Worm (Caenorhabditis elegans) whole organism, mixed stage, embryonic: ENCODE results near the gene hphd-1.

Source experiments
- M03D4.4 ChIP-seq: sonication (generic microtip); optimal IDR thresholded peaks from 2 replicates; lab custom pipeline; 2017; ENCODE audit warnings: mild to moderate bottlenecking, missing genetic modification characterization, missing compliant biosample characterization
- blmp-1 ChIP-seq: fragments of 150-350 bp; optimal IDR thresholded peaks from 2 replicates; lab custom pipeline; 2014; ENCODE audit warnings: missing biosample characterization, missing genetic modification characterization
- elt-3 ChIP-seq: fragments of 150-350 bp; optimal IDR thresholded peaks from 2 replicates; lab custom pipeline; 2014; ENCODE audit warnings: missing biosample characterization, missing genetic modification characterization
- lin-13 ChIP-seq: fragments of 150-350 bp; optimal IDR thresholded peaks from 2 replicates; lab custom pipeline; 2014; ENCODE audit warnings: missing biosample characterization, missing genetic modification characterization
- nhr-2 ChIP-seq: fragments of 150-350 bp; optimal IDR thresholded peaks from 2 replicates; lab custom pipeline; 2014; ENCODE audit warnings: missing biosample characterization, missing genetic modification characterization
- nhr-237 ChIP-seq: fragments of 150-350 bp; optimal IDR thresholded peaks from 2 replicates; lab custom pipeline; 2014; ENCODE audit warnings: missing biosample characterization, missing genetic modification characterization
- nhr-76 ChIP-seq: sonication (generic microtip); optimal IDR thresholded peaks from 2 replicates; lab custom pipeline; 2017; ENCODE audit warnings: missing biosample characterization, missing genetic modification characterization
- sem-2 ChIP-seq: fragments of 200-800 bp; sonication (Bioruptor generic); optimal IDR thresholded peaks from 2 replicates; lab custom pipeline; 2018; ENCODE audit warnings: mild to moderate bottlenecking, missing genetic modification characterization, missing compliant biosample characterization
- snpc-4 ChIP-seq: fragments of 150-350 bp; optimal IDR thresholded peaks from 2 replicates; lab custom pipeline; 2014; ENCODE audit warnings: missing biosample characterization, missing genetic modification characterization
- unc-39 ChIP-seq: fragments of 150-350 bp; optimal IDR thresholded peaks from 2 replicates; lab custom pipeline; 2014; ENCODE audit warnings: missing biosample characterization, missing genetic modification characterization
- unc-62 ChIP-seq: fragments of 150-350 bp; optimal IDR thresholded peaks from 2 replicates; lab custom pipeline; 2014; ENCODE audit warnings: missing biosample characterization, missing genetic modification reagents, missing genetic modification characterization
- zip-8 ChIP-seq: fragments of 150-350 bp; optimal IDR thresholded peaks from 2 replicates; lab custom pipeline; 2014; ENCODE audit warnings: missing biosample characterization, missing genetic modification characterization
- ztf-11 ChIP-seq: fragments of 150-350 bp; optimal IDR thresholded peaks from 2 replicates; lab custom pipeline; 2014; ENCODE audit warnings: missing biosample characterization, missing genetic modification characterization

DNA sequence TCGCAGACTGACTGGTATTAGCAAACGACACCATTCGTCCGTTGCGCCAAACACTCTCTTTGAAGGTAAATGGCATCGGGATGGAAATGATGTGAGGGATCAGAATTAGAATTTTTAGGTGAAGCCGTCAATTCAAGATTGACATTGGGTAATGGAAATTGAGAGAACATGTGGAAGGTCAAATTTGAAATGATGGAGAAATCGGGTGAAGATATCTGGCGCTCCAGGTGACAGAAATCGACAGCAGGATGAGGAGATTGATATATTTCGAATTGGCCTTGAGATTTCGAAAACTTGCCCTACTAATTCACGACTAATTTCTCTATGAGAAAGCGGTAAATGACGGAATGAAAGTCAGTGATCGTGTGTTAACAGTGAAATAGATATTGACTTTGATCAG is 26.2 kb upstream of the hphd-1 start:
- TF ChIP-seq unc-62 (no peak), unc-39 (tag; lab: Kevin White, UChicago) (no peak), nhr-237 (tag; lab: Kevin White, UChicago) (no peak), lin-13 (tag; lab: Kevin White, UChicago) (no peak), nhr-2 (tag; lab: Kevin White, UChicago) (no peak), blmp-1 (no peak), sem-2 (GFP tag; lab: Kevin White, UChicago) (no peak), elt-3 (tag; lab: Kevin White, UChicago) (no peak), snpc-4 (no peak), zip-8 (tag; lab: Kevin White, UChicago) (no peak), M03D4.4 (tag; lab: Kevin White, UChicago) (no peak), ztf-11 (no peak), nhr-76 (tag; lab: Kevin White, UChicago) (no peak)
